Fruit fly (Drosophila melanogaster) whole organism, pupa: Measurements from ENCODE around the gene GstD7.
A peak's percentile ranks its signal among the peaks of the same experiment; 100 is the strongest.

Experiments
- CG10348 ChIP-seq: fragments of 200-800 bp; sonication (Bioruptor generic); IDR thresholded peaks from 2 replicates; pipeline ENCODE4 v1.3.6; 2022; ENCODE audit warnings: missing biosample characterization, missing genetic modification characterization
- CG12605 ChIP-seq: fragments of 200-800 bp; sonication (Bioruptor generic); IDR thresholded peaks from 2 replicates; pipeline ENCODE4 v1.3.6; 2022; ENCODE audit warnings: missing biosample characterization, missing genetic modification characterization
- CG13204 ChIP-seq: fragments of 200-800 bp; sonication (Bioruptor generic); optimal IDR thresholded peaks from 2 replicates; lab custom pipeline; 2018; ENCODE audit warnings: missing biosample characterization, mild to moderate bottlenecking, missing genetic modification characterization, moderate library complexity
- CG14655 ChIP-seq: fragments of 200-800 bp; sonication (Bioruptor generic); optimal IDR thresholded peaks from 3 replicates; lab custom pipeline; 2017; ENCODE audit warnings: mild to moderate bottlenecking, missing biosample characterization, missing genetic modification reagents, missing genetic modification characterization
- CG15710 ChIP-seq: fragments of 200-800 bp; sonication (Bioruptor generic); optimal IDR thresholded peaks from 2 replicates; lab custom pipeline; 2018; ENCODE audit warnings: missing biosample characterization, mild to moderate bottlenecking, missing genetic modification characterization, moderate library complexity
- CG17806 ChIP-seq: fragments of 200-800 bp; sonication (Bioruptor generic); optimal IDR thresholded peaks from 2 replicates; lab custom pipeline; 2018; ENCODE audit warnings: missing biosample characterization, mild to moderate bottlenecking, missing genetic modification characterization, moderate library complexity
- CG32121 ChIP-seq: fragments of 200-800 bp; sonication (Bioruptor generic); IDR thresholded peaks from 2 replicates; pipeline ENCODE4 v1.3.6; 2022; ENCODE audit warnings: missing biosample characterization, missing genetic modification characterization
- CG34367 ChIP-seq: fragments of 200-800 bp; sonication (Bioruptor generic); optimal IDR thresholded peaks from 2 replicates; lab custom pipeline; 2018; ENCODE audit warnings: missing biosample characterization, mild to moderate bottlenecking, missing genetic modification characterization
- CG4496 ChIP-seq: fragments of 200-800 bp; sonication (Bioruptor generic); IDR thresholded peaks from 3 replicates; pipeline ENCODE4 v1.3.6; 2022; ENCODE audit warnings: missing biosample characterization, missing genetic modification characterization
- CG8159 ChIP-seq: fragments of 200-800 bp; sonication (Bioruptor generic); optimal IDR thresholded peaks from 3 replicates; lab custom pipeline; 2018; ENCODE audit warnings: missing biosample characterization, mild to moderate bottlenecking, missing genetic modification characterization, moderate library complexity
- CG8301 ChIP-seq: fragments of 200-800 bp; sonication (Bioruptor generic); optimal IDR thresholded peaks from 2 replicates; lab custom pipeline; 2018; ENCODE audit warnings: missing biosample characterization, mild to moderate bottlenecking, missing genetic modification characterization
- CG9948 ChIP-seq: fragments of 200-800 bp; sonication (Bioruptor generic); optimal IDR thresholded peaks from 2 replicates; lab custom pipeline; 2018; ENCODE audit warnings: missing biosample characterization, mild to moderate bottlenecking, missing genetic modification characterization, moderate library complexity
- D1 ChIP-seq: fragments of 200-800 bp; sonication (Bioruptor generic); optimal IDR thresholded peaks from 2 replicates; lab custom pipeline; 2018; ENCODE audit warnings: missing biosample characterization, mild to moderate bottlenecking, missing genetic modification characterization, moderate library complexity
- EcR ChIP-seq: fragments of 200-800 bp; sonication (Bioruptor generic); optimal IDR thresholded peaks from 3 replicates; lab custom pipeline; 2019; ENCODE audit warnings: missing biosample characterization, missing genetic modification characterization, mild to moderate bottlenecking, moderate library complexity, missing genetic modification reagents
- Ets98B ChIP-seq: fragments of 200-800 bp; sonication (Bioruptor generic); IDR thresholded peaks from 2 replicates; pipeline ENCODE4 v1.3.6; 2022; ENCODE audit warnings: missing biosample characterization, missing genetic modification characterization
- Pif1A ChIP-seq: fragments of 200-800 bp; sonication (Bioruptor generic); optimal IDR thresholded peaks from 3 replicates; lab custom pipeline; 2016; ENCODE audit warnings: missing biosample characterization, missing genetic modification characterization
- Pif1B ChIP-seq: fragments of 200-800 bp; sonication (Bioruptor generic); optimal IDR thresholded peaks from 3 replicates; lab custom pipeline; 2016; ENCODE audit warnings: missing biosample characterization, missing genetic modification characterization
- Snoo ChIP-seq: fragments of 200-800 bp; sonication (Bioruptor generic); optimal IDR thresholded peaks from 3 replicates; lab custom pipeline; 2017; ENCODE audit warnings: missing biosample characterization, mild to moderate bottlenecking, missing genetic modification characterization, inconsistent platforms
- fd96Ca ChIP-seq: fragments of 200-800 bp; sonication (Bioruptor generic); IDR thresholded peaks from 3 replicates; pipeline ENCODE4 v1.3.6; 2022; ENCODE audit warnings: missing biosample characterization, missing genetic modification characterization
- gl ChIP-seq: fragments of 200-800 bp; sonication (Bioruptor generic); optimal IDR thresholded peaks from 2 replicates; lab custom pipeline; 2018; ENCODE audit warnings: missing biosample characterization, mild to moderate bottlenecking, missing genetic modification characterization
- rn ChIP-seq: fragments of 200-800 bp; sonication (Bioruptor generic); IDR thresholded peaks from 2 replicates; pipeline ENCODE4 v1.3.6; 2022; ENCODE audit warnings: missing biosample characterization, missing genetic modification characterization

Gene GstD7

dm6 chr3R:12386965-12387364 lies 8.7 kb downstream of the GstD7 start, which contains the start of gene CG33098:
Gene CG33098, plus strand, starts transcription at chr3R:12387188.
- TF ChIP-seq rn (GFP tag; lab: Robert Waterston, UW) (no peak), Snoo (no peak), CG10348 (no peak), CG8301 (tag; lab: Kevin White, UChicago) (no peak), fd96Ca (GFP tag; lab: Robert Waterston, UW) (no peak), D1 (no peak)

dm6 chr3R:12395880-12396279 lies 17.6 kb downstream of the GstD7 start, which contains the start of the genes CG10096 and CG10097:
Gene CG10096, minus strand, starts transcription at chr3R:12395980.
Gene CG10097, minus strand, starts transcription at chr3R:12395980.
- TF ChIP-seq CG8159 (tag; lab: Kevin White, UChicago) (no peak), CG12605 (GFP tag; lab: Robert Waterston, UW) (no peak), Snoo (no peak), D1 (no peak), CG4496 (GFP tag; lab: Robert Waterston, UW) (no peak), Pif1B (GFP tag; lab: Kevin White, UChicago) (no peak), CG32121 (no peak), CG9948 (tag; lab: Kevin White, UChicago) (no peak), Pif1A (GFP tag; lab: Kevin White, UChicago) (no peak), Ets98B (GFP tag; lab: Robert Waterston, UW) (no peak), CG17806 (tag; lab: Kevin White, UChicago) (no peak), CG34367 (tag; lab: Kevin White, UChicago) (no peak), CG14655 (GFP tag; lab: Kevin White, UChicago) (no peak), CG8301 (tag; lab: Kevin White, UChicago) (no peak), CG10348 (no peak), EcR (no peak), gl (tag; lab: Kevin White, UChicago) (no peak)

- TF ChIP-seq CG15710 (tag; lab: Kevin White, UChicago) (no peak), CG12605 (GFP tag; lab: Robert Waterston, UW) (no peak), CG34367 (tag; lab: Kevin White, UChicago) (no peak), Pif1B (GFP tag; lab: Kevin White, UChicago) (no peak), Pif1A (GFP tag; lab: Kevin White, UChicago) (no peak), CG9948 (tag; lab: Kevin White, UChicago) (no peak), CG17806 (tag; lab: Kevin White, UChicago) (no peak), CG10348 (no peak), CG32121 (no peak), CG14655 (GFP tag; lab: Kevin White, UChicago) (no peak), gl (tag; lab: Kevin White, UChicago) (no peak), rn (GFP tag; lab: Robert Waterston, UW) (no peak), EcR (no peak), fd96Ca (GFP tag; lab: Robert Waterston, UW) (no peak), CG4496 (GFP tag; lab: Robert Waterston, UW) (no peak), CG8159 (tag; lab: Kevin White, UChicago) (no peak), Snoo (no peak), CG8301 (tag; lab: Kevin White, UChicago) (no peak), D1 (no peak), CG13204 (GFP tag; lab: Kevin White, UChicago) (no peak)
These were observed 19.8 kb downstream of the GstD7 start for dm6 chr3R:12398054-12398453.

- TF ChIP-seq CG17806 (tag; lab: Kevin White, UChicago) = no peak
- no peak for TF ChIP-seq D1
- no peak for TF ChIP-seq CG14655 (GFP tag; lab: Kevin White, UChicago)
- TF ChIP-seq rn (GFP tag; lab: Robert Waterston, UW) = no peak
- no peak for TF ChIP-seq Pif1A (GFP tag; lab: Kevin White, UChicago)
- no peak for TF ChIP-seq CG4496 (GFP tag; lab: Robert Waterston, UW)
- TF ChIP-seq CG13204 (GFP tag; lab: Kevin White, UChicago) = no peak
- no peak for TF ChIP-seq CG34367 (tag; lab: Kevin White, UChicago)
- TF ChIP-seq CG8159 (tag; lab: Kevin White, UChicago) = no peak
- no peak for TF ChIP-seq gl (tag; lab: Kevin White, UChicago)
- no peak for TF ChIP-seq CG8301 (tag; lab: Kevin White, UChicago)
- TF ChIP-seq CG10348 = no peak
- no peak for TF ChIP-seq fd96Ca (GFP tag; lab: Robert Waterston, UW)
- TF ChIP-seq CG12605 (GFP tag; lab: Robert Waterston, UW) = no peak
- TF ChIP-seq CG9948 (tag; lab: Kevin White, UChicago) = no peak
- TF ChIP-seq Pif1B (GFP tag; lab: Kevin White, UChicago) = no peak
- no peak for TF ChIP-seq Ets98B (GFP tag; lab: Robert Waterston, UW)
- no peak for TF ChIP-seq Snoo
- TF ChIP-seq EcR = no peak
These were observed 20.4 kb downstream of the GstD7 start, which contains the start of gene Cyp9f3 for dm6 chr3R:12398620-12399247. Gene Cyp9f3, minus strand, starts transcription at chr3R:12398929.

- TF ChIP-seq CG12605 (GFP tag; lab: Robert Waterston, UW) (peak; percentile 35; the same call in 1 of the 2 replicates), fd96Ca (GFP tag; lab: Robert Waterston, UW) (no peak)
These were observed 23.5 kb downstream of the GstD7 start, which contains the start of gene DNAlig3 for dm6 chr3R:12401672-12402296. Gene DNAlig3, minus strand, starts transcription at chr3R:12401839.
